Fruit fly (Drosophila melanogaster) whole organism, embryonic: ENCODE results near the gene cni.

Experiments used
- CG10274 ChIP-seq: fragments of 200-800 bp; sonication (Bioruptor generic); optimal IDR thresholded peaks from 3 replicates; lab custom pipeline; 2017; ENCODE audit warnings: missing biosample characterization, mild to moderate bottlenecking, missing genetic modification characterization
- CG10366 ChIP-seq: fragments of 200-800 bp; sonication (Bioruptor generic); IDR thresholded peaks from 2 replicates; pipeline ENCODE4 v1.3.6; 2022; ENCODE audit warnings: missing biosample characterization, missing genetic modification characterization
- CG10543 ChIP-seq: fragments of 200-800 bp; sonication (Bioruptor generic); optimal IDR thresholded peaks from 3 replicates; lab custom pipeline; 2017; ENCODE audit warnings: missing biosample characterization, mild to moderate bottlenecking, missing genetic modification characterization, moderate library complexity
- CG11093 ChIP-seq: fragments of 200-800 bp; sonication (Bioruptor generic); IDR thresholded peaks from 3 replicates; pipeline ENCODE4 v1.3.6; 2022; ENCODE audit warnings: missing biosample characterization, missing genetic modification characterization
- CG11723 ChIP-seq: fragments of 200-800 bp; sonication (Bioruptor generic); optimal IDR thresholded peaks from 2 replicates; lab custom pipeline; 2017; ENCODE audit warnings: missing biosample characterization, mild to moderate bottlenecking, missing genetic modification characterization
- CG12236 ChIP-seq: fragments of 200-800 bp; sonication (Bioruptor generic); optimal IDR thresholded peaks from 2 replicates; lab custom pipeline; 2016; ENCODE audit warnings: missing biosample characterization, missing genetic modification characterization
- CG13424 ChIP-seq: fragments of 200-800 bp; sonication (Bioruptor generic); optimal IDR thresholded peaks from 2 replicates; lab custom pipeline; 2019; ENCODE audit warnings: missing biosample characterization, mild to moderate bottlenecking, missing genetic modification characterization, moderate library complexity
- CG14050 ChIP-seq: fragments of 200-800 bp; sonication (Bioruptor generic); IDR thresholded peaks from 3 replicates; pipeline ENCODE4 v1.3.6; 2022; ENCODE audit warnings: missing biosample characterization, missing genetic modification characterization
- CG14441 ChIP-seq: fragments of 200-800 bp; sonication (Bioruptor generic); IDR thresholded peaks from 2 replicates; pipeline ENCODE4 v1.3.6; 2022; ENCODE audit warnings: missing biosample characterization, missing genetic modification characterization
- CG17359 ChIP-seq: fragments of 200-800 bp; sonication (Bioruptor generic); optimal IDR thresholded peaks from 3 replicates; lab custom pipeline; 2018; ENCODE audit warnings: missing biosample characterization, mild to moderate bottlenecking, missing genetic modification characterization, moderate library complexity
- CG18262 ChIP-seq: fragments of 200-800 bp; optimal IDR thresholded peaks from 3 replicates; lab custom pipeline; 2019; ENCODE audit warnings: missing biosample characterization, mild to moderate bottlenecking, missing genetic modification characterization, moderate library complexity
- CG2712 ChIP-seq: fragments of 200-800 bp; optimal IDR thresholded peaks from 3 replicates; lab custom pipeline; 2019; ENCODE audit warnings: missing biosample characterization, mild to moderate bottlenecking, missing genetic modification characterization, moderate library complexity
- CG3281 ChIP-seq: fragments of 200-800 bp; sonication (Bioruptor generic); optimal IDR thresholded peaks from 3 replicates; lab custom pipeline; 2017; ENCODE audit warnings: missing biosample characterization, mild to moderate bottlenecking, missing genetic modification characterization
- CG4328 ChIP-seq: fragments of 200-800 bp; sonication (Bioruptor generic); optimal IDR thresholded peaks from 3 replicates; lab custom pipeline; 2017; ENCODE audit warnings: missing biosample characterization, missing genetic modification reagents, missing genetic modification characterization
- CG6791 ChIP-seq: fragments of 200-800 bp; sonication (Bioruptor generic); IDR thresholded peaks from 3 replicates; pipeline ENCODE4 v1.3.6; 2022; ENCODE audit warnings: missing biosample characterization, missing genetic modification characterization; ENCODE audit not compliant: partially characterized antibody
- CG7556 ChIP-seq: fragments of 200-800 bp; sonication (Bioruptor generic); optimal IDR thresholded peaks from 2 replicates; lab custom pipeline; 2017; ENCODE audit warnings: missing biosample characterization, mild to moderate bottlenecking, missing genetic modification characterization
- CG7928 ChIP-seq: fragments of 200-800 bp; sonication (Bioruptor generic); optimal IDR thresholded peaks from 2 replicates; lab custom pipeline; 2017; ENCODE audit warnings: missing biosample characterization, mild to moderate bottlenecking, missing genetic modification characterization
- CG8924 ChIP-seq: fragments of 200-800 bp; optimal IDR thresholded peaks from 3 replicates; lab custom pipeline; 2019; ENCODE audit warnings: missing biosample characterization, mild to moderate bottlenecking, missing genetic modification characterization, moderate library complexity
- CG9609 ChIP-seq: fragments of 200-800 bp; sonication (Bioruptor generic); optimal IDR thresholded peaks from 3 replicates; lab custom pipeline; 2016; ENCODE audit warnings: missing biosample characterization, missing genetic modification characterization
- CG9797 ChIP-seq: fragments of 200-800 bp; sonication (Bioruptor generic); optimal IDR thresholded peaks from 3 replicates; lab custom pipeline; 2018; ENCODE audit warnings: missing biosample characterization, mild to moderate bottlenecking, missing genetic modification characterization
- CG9932 ChIP-seq: fragments of 200-800 bp; sonication (Bioruptor generic); IDR thresholded peaks from 2 replicates; pipeline ENCODE4 v1.3.6; 2022; ENCODE audit warnings: missing biosample characterization, missing genetic modification characterization
- CTCF ChIP-seq: fragments of 200-800 bp; sonication (Bioruptor generic); optimal IDR thresholded peaks from 2 replicates; lab custom pipeline; 2017; ENCODE audit warnings: missing biosample characterization, mild to moderate bottlenecking, missing genetic modification characterization, moderate library complexity
- Drgx ChIP-seq: fragments of 200-800 bp; sonication (Bioruptor generic); IDR thresholded peaks from 2 replicates; pipeline ENCODE4 v1.3.6; 2022; ENCODE audit warnings: missing biosample characterization, missing genetic modification characterization
- Nf-YB ChIP-seq: fragments of 200-800 bp; sonication (Bioruptor generic); optimal IDR thresholded peaks from 3 replicates; lab custom pipeline; 2019; ENCODE audit warnings: missing biosample characterization, mild to moderate bottlenecking, missing genetic modification characterization, moderate library complexity
- Pdp1 ChIP-seq, 2 experiments: fragments of 200-800 bp; sonication (Bioruptor generic); optimal IDR thresholded peaks; 3 replicates each; lab custom pipeline; 2016; ENCODE audit warnings: missing biosample characterization in 2 of 2, missing genetic modification characterization in 2 of 2, mild to moderate bottlenecking in 1 of 2, moderate library complexity in 1 of 2
- Sry-β ChIP-seq: fragments of 200-800 bp; sonication (Bioruptor generic); optimal IDR thresholded peaks from 2 replicates; lab custom pipeline; 2018; ENCODE audit warnings: missing biosample characterization, mild to moderate bottlenecking, missing genetic modification characterization, moderate library complexity
- Stat92E ChIP-seq, 3 experiments: fragments of >200 bp in 2 of 3; fragments of 200-800 bp in 1 of 3; sonication (Bioruptor generic) in 1 of 3; optimal IDR thresholded peaks; 2 replicates each; lab custom pipeline; 2017 to 2019; ENCODE audit warnings: missing biosample characterization in 3 of 3, missing genetic modification characterization in 3 of 3, mild to moderate bottlenecking in 1 of 3, moderate library complexity in 1 of 3
- bab2 ChIP-seq: fragments of 200-800 bp; sonication (Bioruptor generic); optimal IDR thresholded peaks from 2 replicates; lab custom pipeline; 2016; ENCODE audit warnings: missing biosample characterization, missing genetic modification characterization
- caup ChIP-seq: fragments of 200-800 bp; sonication (Bioruptor generic); optimal IDR thresholded peaks from 3 replicates; lab custom pipeline; 2017; ENCODE audit warnings: missing biosample characterization, mild to moderate bottlenecking, missing genetic modification characterization, moderate library complexity; ENCODE audit not compliant: severe bottlenecking
- chinmo ChIP-seq: fragments of 200-800 bp; sonication (Bioruptor generic); IDR thresholded peaks from 4 replicates; pipeline ENCODE4 v1.3.6; 2022; ENCODE audit warnings: missing biosample characterization, missing genetic modification characterization; ENCODE audit not compliant: partially characterized antibody
- crc ChIP-seq: fragments of 200-800 bp; sonication (Bioruptor generic); optimal IDR thresholded peaks from 2 replicates; lab custom pipeline; 2016; ENCODE audit warnings: missing biosample characterization, missing genetic modification characterization
- crp ChIP-seq, 2 experiments: fragments of 200-800 bp; sonication (Bioruptor generic); optimal IDR thresholded peaks; 2 replicates in 1 of 2; 3 replicates in 1 of 2; lab custom pipeline; 2017; ENCODE audit warnings: missing biosample characterization in 2 of 2, missing genetic modification characterization in 2 of 2, mild to moderate bottlenecking in 1 of 2, moderate library complexity in 1 of 2
- dpn ChIP-seq, 2 experiments: fragments of 200-800 bp; sonication (Bioruptor generic); optimal IDR thresholded peaks; 3 replicates each; lab custom pipeline; 2016; ENCODE audit warnings: missing biosample characterization in 2 of 2, missing genetic modification characterization in 2 of 2
- dysf ChIP-seq: fragments of 200-800 bp; sonication (Bioruptor generic); IDR thresholded peaks from 3 replicates; pipeline ENCODE4 v1.3.6; 2022; ENCODE audit warnings: missing biosample characterization, missing genetic modification characterization
- fd102C ChIP-seq: fragments of 200-800 bp; sonication (Bioruptor generic); optimal IDR thresholded peaks from 2 replicates; lab custom pipeline; 2018; ENCODE audit warnings: missing biosample characterization, mild to moderate bottlenecking, missing genetic modification characterization, moderate library complexity
- fd3F ChIP-seq: fragments of 200-800 bp; sonication (Bioruptor generic); optimal IDR thresholded peaks from 2 replicates; lab custom pipeline; 2018; ENCODE audit warnings: missing biosample characterization, mild to moderate bottlenecking, missing genetic modification characterization, moderate library complexity
- fd96Cb ChIP-seq: fragments of 200-800 bp; sonication (Bioruptor generic); optimal IDR thresholded peaks from 2 replicates; lab custom pipeline; 2018; ENCODE audit warnings: missing biosample characterization, mild to moderate bottlenecking, missing genetic modification characterization, moderate library complexity
- gcm ChIP-seq: fragments of 200-800 bp; sonication (Bioruptor generic); optimal IDR thresholded peaks from 2 replicates; lab custom pipeline; 2019; ENCODE audit warnings: missing biosample characterization, mild to moderate bottlenecking, missing genetic modification characterization, moderate library complexity
- gem ChIP-seq: fragments of 200-800 bp; sonication (Bioruptor generic); optimal IDR thresholded peaks from 2 replicates; lab custom pipeline; 2019; ENCODE audit warnings: missing biosample characterization, mild to moderate bottlenecking, missing genetic modification characterization, moderate library complexity
- hb ChIP-seq: fragments of 200-800 bp; sonication (Bioruptor generic); IDR thresholded peaks from 3 replicates; pipeline ENCODE4 v1.3.6; 2022; ENCODE audit warnings: missing biosample characterization, missing genetic modification characterization; ENCODE audit not compliant: partially characterized antibody
- hbn ChIP-seq: fragments of 200-800 bp; sonication (Bioruptor generic); IDR thresholded peaks from 2 replicates; pipeline ENCODE4 v1.3.6; 2022; ENCODE audit warnings: missing biosample characterization, missing genetic modification characterization; ENCODE audit not compliant: partially characterized antibody
- insv ChIP-seq, 2 experiments: fragments of 200-800 bp; sonication (Bioruptor generic); optimal IDR thresholded peaks; 3 replicates each; lab custom pipeline; 2016 to 2018; ENCODE audit warnings: missing biosample characterization in 2 of 2, missing genetic modification characterization in 2 of 2
- inv ChIP-seq: fragments of 200-800 bp; sonication (Bioruptor generic); IDR thresholded peaks from 2 replicates; pipeline ENCODE4 v1.3.6; 2022; ENCODE audit warnings: missing biosample characterization, missing genetic modification characterization; ENCODE audit not compliant: partially characterized antibody
- nmo ChIP-seq: fragments of 200-800 bp; sonication (Bioruptor generic); optimal IDR thresholded peaks from 2 replicates; lab custom pipeline; 2018; ENCODE audit warnings: missing biosample characterization, mild to moderate bottlenecking, missing genetic modification characterization, moderate library complexity
- pzg ChIP-seq: fragments of 200-800 bp; sonication (Bioruptor generic); optimal IDR thresholded peaks from 3 replicates; lab custom pipeline; 2018; ENCODE audit warnings: missing biosample characterization, mild to moderate bottlenecking, missing genetic modification characterization, moderate library complexity
- row ChIP-seq: fragments of 200-800 bp; sonication (Bioruptor generic); IDR thresholded peaks from 3 replicates; pipeline ENCODE4 v1.3.6; 2022; ENCODE audit warnings: missing biosample characterization, missing genetic modification characterization
- tin ChIP-seq: fragments of 200-800 bp; sonication (Bioruptor generic); optimal IDR thresholded peaks from 3 replicates; lab custom pipeline; 2016; ENCODE audit warnings: missing biosample characterization, missing genetic modification characterization

cni gene

dm6 chr2L:16307026-16307703 is 3.4 kb downstream of the cni start, which contains the start of the genes CG5861 and Syx5 (continued):
- peak; percentile 26 for TF ChIP-seq fd96Cb (tag; lab: Kevin White, UChicago)
- TF ChIP-seq hbn (GFP tag; lab: Robert Waterston, UW) = peak; percentile 91
- 0 out of 3 replicates have a peak, but pooled peaks have one; percentile 24 for TF ChIP-seq dysf (GFP tag; lab: Robert Waterston, UW)
- TF ChIP-seq chinmo (GFP tag; lab: Robert Waterston, UW) = peak; percentile 78; the same call in 3 of the 4 replicates
- peak; percentile 25 for TF ChIP-seq CTCF (GFP tag; lab: Kevin White, UChicago)
- TF ChIP-seq gcm (GFP tag; lab: Kevin White, UChicago) = peak; percentile 68
- peak in 1 of 3 experiments; percentile 14 for TF ChIP-seq Stat92E (GFP tag; optimal IDR thresholded peaks at IDR 0.05; lab: Kevin White, UChicago)
- peak; percentile 84 for TF ChIP-seq inv (GFP tag; lab: Robert Waterston, UW)
- TF ChIP-seq CG4328 (GFP tag; lab: Kevin White, UChicago) = peak; percentile 52
- TF ChIP-seq CG8924 = peak; percentile 79
- peak in 1 of 2 experiments; percentile 42 for TF ChIP-seq Pdp1 (GFP tag; optimal IDR thresholded peaks at IDR 0.05; lab: Kevin White, UChicago)
- peak; percentile 88 for TF ChIP-seq CG9932 (GFP tag; lab: Robert Waterston, UW)
- TF ChIP-seq CG17359 (tag; lab: Kevin White, UChicago) = peak; percentile 93
- TF ChIP-seq CG9797 (GFP tag; lab: Kevin White, UChicago) = peak; percentile 47
- no peak for TF ChIP-seq crc (GFP tag; lab: Kevin White, UChicago)
- TF ChIP-seq CG9609 (GFP tag; lab: Kevin White, UChicago) = no peak
- TF ChIP-seq CG18262 (tag; lab: Kevin White, UChicago) = peak; percentile 62
- TF ChIP-seq CG7556 (GFP tag; lab: Kevin White, UChicago) = peak; percentile 51
- no peak for TF ChIP-seq CG10274 (GFP tag; lab: Kevin White, UChicago)
- peak; percentile 68 for TF ChIP-seq CG13424 (tag; lab: Kevin White, UChicago)
- peak; percentile 33 for TF ChIP-seq tin (GFP tag; lab: Kevin White, UChicago)
- TF ChIP-seq CG14441 = peak; percentile 58; the same call in 1 of the 2 replicates
- peak; percentile 61 for TF ChIP-seq CG3281 (GFP tag; lab: Kevin White, UChicago)
- TF ChIP-seq hb (GFP tag; lab: Robert Waterston, UW) = peak; percentile 70; the same call in 1 of the 3 replicates
- TF ChIP-seq insv (GFP tag; optimal IDR thresholded peaks at IDR 0.05; lab: Kevin White, UChicago) = peak in 1 of 2 experiments; percentile 43
- no peak for TF ChIP-seq CG11093 (GFP tag; lab: Robert Waterston, UW)
- TF ChIP-seq CG10543 (GFP tag; lab: Kevin White, UChicago) = peak; percentile 75
- peak; percentile 17; the same call in 1 of the 3 replicates for TF ChIP-seq CG14050 (GFP tag; lab: Robert Waterston, UW)
- TF ChIP-seq CG11723 (GFP tag; lab: Kevin White, UChicago) = peak; percentile 25
- peak; percentile 20 for TF ChIP-seq fd3F (GFP tag; lab: Kevin White, UChicago)
- peak in 1 of 2 experiments; percentile 72 for TF ChIP-seq dpn (GFP tag; optimal IDR thresholded peaks at IDR 0.05; lab: Kevin White, UChicago)
- peak; percentile 76 for TF ChIP-seq gem (tag; lab: Kevin White, UChicago)
- TF ChIP-seq CG12236 (GFP tag; lab: Kevin White, UChicago) = no peak
- TF ChIP-seq CG6791 (GFP tag; lab: Robert Waterston, UW) = peak; percentile 77
- TF ChIP-seq bab2 (GFP tag; lab: Kevin White, UChicago) = no peak
- TF ChIP-seq fd102C (GFP tag; lab: Kevin White, UChicago) = no peak
- peak; percentile 85 for TF ChIP-seq Sry-β (GFP tag; lab: Kevin White, UChicago)
- TF ChIP-seq Drgx (GFP tag; lab: Robert Waterston, UW) = no peak
- peak; percentile 68 for TF ChIP-seq pzg
- peak; percentile 51 for TF ChIP-seq caup
- peak; percentile 86 for TF ChIP-seq row
- TF ChIP-seq nmo (GFP tag; lab: Kevin White, UChicago) = peak; percentile 72
- peak; percentile 86 for TF ChIP-seq CG7928 (GFP tag; lab: Kevin White, UChicago)
- TF ChIP-seq Nf-YB (GFP tag; lab: Kevin White, UChicago) = peak; percentile 5
- TF ChIP-seq CG2712 (tag; lab: Kevin White, UChicago) = peak; percentile 79
- TF ChIP-seq CG10366 (GFP tag; lab: Robert Waterston, UW) = peak; percentile 42
- TF ChIP-seq crp (GFP tag; optimal IDR thresholded peaks at IDR 0.05; lab: Kevin White, UChicago) = peak in 1 of 2 experiments; percentile 75
